Fruit fly (Drosophila melanogaster): Measurements from ENCODE around the gene Skp2.

DNA sequence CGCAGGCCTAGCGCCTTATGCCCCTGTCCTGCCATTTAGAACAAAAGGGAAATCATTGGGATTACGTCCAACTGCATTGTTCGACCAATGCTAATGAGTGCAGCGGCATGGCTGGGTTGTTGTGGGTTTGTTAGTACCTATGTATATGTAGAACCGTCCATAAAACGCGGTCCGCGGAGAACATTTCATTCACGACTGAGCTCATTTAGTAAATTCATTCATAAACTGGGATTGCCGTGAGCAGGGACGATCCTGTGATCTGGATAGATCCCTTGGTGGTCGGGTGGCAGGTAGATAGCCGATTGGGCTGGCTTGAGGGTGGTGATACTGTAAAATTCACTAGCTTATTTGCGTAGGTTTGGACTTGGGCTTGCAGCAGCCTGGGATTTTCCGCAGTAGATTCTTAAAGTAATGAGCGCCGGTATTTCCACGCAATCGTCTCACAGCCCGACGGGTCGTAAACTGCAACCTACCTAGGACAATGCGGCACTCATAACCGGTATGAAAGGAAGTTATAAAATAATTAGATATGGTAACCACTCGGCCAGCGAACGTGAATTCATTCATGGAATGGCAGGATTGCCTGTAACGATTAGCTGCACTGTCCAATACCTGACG lies 10.8 kb upstream of the Skp2 start:
- TF ChIP-seq nom (GFP tag; optimal IDR thresholded peaks at IDR 0.05) (no peak), Oaz (GFP tag; IDR thresholded peaks at IDR 0.05) (no peak), Sox100B (GFP tag; optimal IDR thresholded peaks at IDR 0.05) (no peak), aop (GFP tag; IDR thresholded peaks at IDR 0.05) (no peak), ind (GFP tag; optimal IDR thresholded peaks at IDR 0.05) (no peak), cg (GFP tag; optimal IDR thresholded peaks at IDR 0.05) (no peak), sna (GFP tag; IDR thresholded peaks at IDR 0.05; ENCODE audit: partially characterized antibody) (no peak), lab (GFP tag; optimal IDR thresholded peaks at IDR 0.05) (no peak), CG11398 (GFP tag; optimal IDR thresholded peaks at IDR 0.05) (no peak)
